Worm (Caenorhabditis elegans) whole organism, L3 larva: ENCODE measurements around the gene C07E3.9.

Experiments
- R02D3.7 ChIP-seq: fragments of 150-350 bp; optimal IDR thresholded peaks from 2 replicates; lab custom pipeline; 2014; ENCODE audit warnings: missing biosample characterization, missing genetic modification characterization
- ZK546.5 ChIP-seq: sonication (generic microtip); optimal IDR thresholded peaks from 2 replicates; lab custom pipeline; 2017; ENCODE audit warnings: missing biosample characterization, missing genetic modification characterization
- aly-2 ChIP-seq: fragments of 150-350 bp; optimal IDR thresholded peaks from 2 replicates; lab custom pipeline; 2014; ENCODE audit warnings: missing biosample characterization, missing genetic modification characterization
- ceh-16 ChIP-seq: sonication (generic microtip); optimal IDR thresholded peaks from 2 replicates; lab custom pipeline; 2017; ENCODE audit warnings: missing biosample characterization, missing genetic modification characterization
- ceh-82 ChIP-seq: fragments of 150-350 bp; optimal IDR thresholded peaks from 2 replicates; lab custom pipeline; 2014; ENCODE audit warnings: missing biosample characterization, missing genetic modification characterization
- egl-27 ChIP-seq: sonication (generic microtip); optimal IDR thresholded peaks from 4 replicates; lab custom pipeline; 2017; ENCODE audit warnings: missing biosample characterization, missing genetic modification reagents, missing genetic modification characterization
- egl-5 ChIP-seq: fragments of 150-350 bp; optimal IDR thresholded peaks from 2 replicates; lab custom pipeline; 2017; ENCODE audit warnings: missing biosample characterization, missing genetic modification reagents, missing genetic modification characterization, inconsistent platforms
- elt-1 ChIP-seq: fragments of 150-350 bp; optimal IDR thresholded peaks from 2 replicates; lab custom pipeline; 2014; ENCODE audit warnings: missing biosample characterization, missing genetic modification characterization
- elt-2 ChIP-seq: sonication (generic microtip); optimal IDR thresholded peaks from 2 replicates; lab custom pipeline; 2016; ENCODE audit warnings: missing genetic modification reagents, mild to moderate bottlenecking, missing genetic modification characterization, missing compliant biosample characterization
- elt-3 ChIP-seq, 3 experiments: fragments of 150-350 bp in 1 of 3; sonication (generic microtip) in 2 of 3; optimal IDR thresholded peaks; 2 replicates in 2 of 3; 4 replicates in 1 of 3; lab custom pipeline; 2014 to 2017; ENCODE audit warnings: missing biosample characterization in 3 of 3, missing genetic modification characterization in 3 of 3
- fkh-2 ChIP-seq: fragments of 150-350 bp; optimal IDR thresholded peaks from 2 replicates; lab custom pipeline; 2014; ENCODE audit warnings: missing biosample characterization, missing genetic modification reagents, missing genetic modification characterization
- hmg-11 ChIP-seq: sonication (generic microtip); optimal IDR thresholded peaks from 2 replicates; lab custom pipeline; 2016; ENCODE audit warnings: missing genetic modification characterization, missing compliant biosample characterization
- jun-1 ChIP-seq: fragments of 150-350 bp; optimal IDR thresholded peaks from 2 replicates; lab custom pipeline; 2014; ENCODE audit warnings: missing biosample characterization, missing genetic modification reagents, missing genetic modification characterization
- lin-15B ChIP-seq: fragments of 150-350 bp; optimal IDR thresholded peaks from 2 replicates; lab custom pipeline; 2014; ENCODE audit warnings: missing biosample characterization, missing genetic modification characterization
- lin-39 ChIP-seq: fragments of 150-350 bp; optimal IDR thresholded peaks from 2 replicates; lab custom pipeline; 2018; ENCODE audit warnings: missing biosample characterization, missing genetic modification reagents, missing genetic modification characterization
- lsy-12 ChIP-seq: sonication (generic microtip); optimal IDR thresholded peaks from 2 replicates; lab custom pipeline; 2016; ENCODE audit warnings: mild to moderate bottlenecking, missing genetic modification characterization, missing compliant biosample characterization
- mdl-1 ChIP-seq: fragments of 150-350 bp; optimal IDR thresholded peaks from 2 replicates; lab custom pipeline; 2014; ENCODE audit warnings: missing biosample characterization, missing genetic modification characterization
- nfya-1 ChIP-seq: sonication (generic microtip); optimal IDR thresholded peaks from 2 replicates; lab custom pipeline; 2017; ENCODE audit warnings: missing genetic modification characterization, mild to moderate bottlenecking, missing compliant biosample characterization, antibody characterized with exemption, moderate library complexity; ENCODE audit not compliant: insufficient read depth
- nhr-25 ChIP-seq: sonication (generic microtip); optimal IDR thresholded peaks from 2 replicates; lab custom pipeline; 2017; ENCODE audit warnings: missing biosample characterization, missing genetic modification characterization
- nhr-43 ChIP-seq: sonication (generic microtip); optimal IDR thresholded peaks from 2 replicates; lab custom pipeline; 2016; ENCODE audit warnings: mild to moderate bottlenecking, missing genetic modification characterization, missing compliant biosample characterization; ENCODE audit not compliant: poor library complexity, severe bottlenecking
- nhr-76 ChIP-seq: fragments of 150-350 bp; sonication (generic microtip); optimal IDR thresholded peaks from 5 replicates; lab custom pipeline; 2014; ENCODE audit warnings: missing biosample characterization, missing genetic modification characterization
- nhr-77 ChIP-seq: fragments of 150-350 bp; optimal IDR thresholded peaks from 2 replicates; lab custom pipeline; 2014; ENCODE audit warnings: missing biosample characterization, missing genetic modification characterization
- pha-4 ChIP-seq: fragments of 150-350 bp; optimal IDR thresholded peaks from 2 replicates; lab custom pipeline; 2014; ENCODE audit warnings: missing biosample characterization, missing genetic modification reagents, missing genetic modification characterization
- pqm-1 ChIP-seq: fragments of 150-350 bp; optimal IDR thresholded peaks from 2 replicates; lab custom pipeline; 2017; ENCODE audit warnings: missing biosample characterization, missing genetic modification characterization, inconsistent platforms
- sea-2 ChIP-seq: fragments of 150-350 bp; sonication (generic microtip); optimal IDR thresholded peaks from 4 replicates; lab custom pipeline; 2014; ENCODE audit warnings: missing biosample characterization, missing genetic modification reagents, missing genetic modification characterization
- skn-1 ChIP-seq: fragments of 150-350 bp; optimal IDR thresholded peaks from 2 replicates; lab custom pipeline; 2014; ENCODE audit warnings: missing biosample characterization, missing genetic modification characterization
- tbx-2 ChIP-seq: sonication (generic microtip); optimal IDR thresholded peaks from 2 replicates; lab custom pipeline; 2016; ENCODE audit warnings: mild to moderate bottlenecking, missing genetic modification characterization, missing compliant biosample characterization
- unc-62 ChIP-seq: fragments of 150-350 bp; sonication (generic microtip); optimal IDR thresholded peaks from 4 replicates; lab custom pipeline; 2014; ENCODE audit warnings: missing biosample characterization, missing genetic modification reagents, missing genetic modification characterization
- zag-1 ChIP-seq: fragments of 150-350 bp; optimal IDR thresholded peaks from 2 replicates; lab custom pipeline; 2014; ENCODE audit warnings: missing biosample characterization, missing genetic modification characterization
- ztf-11 ChIP-seq: fragments of 150-350 bp; optimal IDR thresholded peaks from 2 replicates; lab custom pipeline; 2014; ENCODE audit warnings: missing biosample characterization, missing genetic modification characterization
- ztf-4 ChIP-seq: fragments of 150-350 bp; optimal IDR thresholded peaks from 2 replicates; lab custom pipeline; 2014; ENCODE audit warnings: missing biosample characterization, missing genetic modification characterization

The C07E3.9 gene

DNA sequence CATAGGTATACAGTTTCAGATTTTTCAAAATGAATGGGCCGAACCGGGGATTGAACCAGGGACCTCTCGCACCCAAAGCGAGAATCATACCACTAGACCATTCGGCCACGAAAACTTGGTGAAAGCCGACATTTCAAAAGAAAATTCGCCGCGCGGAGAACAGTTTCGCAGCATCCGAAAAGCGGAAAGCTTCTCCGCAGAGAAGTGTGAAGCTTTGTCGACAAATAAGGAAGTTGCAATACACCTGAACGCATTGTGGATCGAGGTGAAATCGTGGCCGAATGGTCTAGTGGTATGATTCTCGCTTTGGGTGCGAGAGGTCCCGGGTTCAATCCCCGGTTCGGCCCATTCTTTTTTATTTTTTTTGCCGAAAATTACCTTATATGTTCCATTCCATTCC lies 45.8 kb upstream of the C07E3.9 start:
- peak; percentile 13 for TF ChIP-seq nhr-25 (tag; lab: Kevin White, UChicago)
- TF ChIP-seq, all 47 proteins: peak for 1; not testable (repeated sequence) for 46

ce11 chrII:10308726-10309125 lies 41.8 kb upstream of the C07E3.9 start, which contains the start of gene gcy-4:
Gene gcy-4 (minus strand): TSS chrII:10308826.
- TF ChIP-seq lin-39 (tag; lab: Kevin White, UChicago) (no peak), fkh-2 (tag; lab: Kevin White, UChicago) (no peak), ztf-4 (no peak), ceh-82 (tag; lab: Kevin White, UChicago) (no peak), unc-62 (GFP tag; lab: Kevin White, UChicago) (no peak), ZK546.5 (tag; lab: Kevin White, UChicago) (no peak), nhr-25 (tag; lab: Kevin White, UChicago) (no peak), tbx-2 (no peak), lsy-12 (tag; lab: Kevin White, UChicago) (no peak), pqm-1 (tag; lab: Kevin White, UChicago) (no peak), nhr-76 (tag; lab: Kevin White, UChicago) (no peak), elt-3 (tag; optimal IDR thresholded peaks at IDR 0.05; lab: Kevin White, UChicago) (no peak), aly-2 (tag; lab: Kevin White, UChicago) (no peak), egl-5 (tag; lab: Kevin White, UChicago) (no peak), sea-2 (no peak), ceh-16 (tag; lab: Kevin White, UChicago) (no peak), pha-4 (tag; lab: Kevin White, UChicago) (no peak), jun-1 (tag; lab: Kevin White, UChicago) (no peak), zag-1 (tag; lab: Kevin White, UChicago) (no peak)

DNA sequence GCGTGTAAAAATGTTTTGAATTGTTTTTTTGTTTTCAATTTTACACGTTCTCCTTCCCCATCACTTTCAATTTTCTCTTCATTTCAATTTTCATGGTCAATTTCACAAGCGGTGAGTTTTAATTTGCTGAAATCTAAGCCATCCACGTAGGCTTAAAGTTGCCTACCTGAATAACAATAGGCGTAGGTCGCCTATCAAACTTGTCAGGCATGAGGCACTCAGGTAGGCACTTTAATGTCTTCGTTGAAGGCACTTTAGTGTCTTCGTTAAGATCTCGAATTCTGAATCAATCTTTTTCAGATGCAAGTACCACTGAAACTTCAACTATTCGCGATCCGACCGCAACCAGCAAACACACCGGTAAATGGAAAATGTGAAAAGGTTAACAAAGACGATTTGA lies 41.2 kb upstream of the C07E3.9 start, which contains the start of gene ZK970.8:
TSS of gene ZK970.8 (plus strand) at position 301 of the 400 bp plus-strand sequence.
- TF ChIP-seq mdl-1 (tag; lab: Kevin White, UChicago) (no peak), tbx-2 (no peak), nhr-43 (tag; lab: Kevin White, UChicago) (no peak), ztf-11 (tag; lab: Kevin White, UChicago) (no peak), skn-1 (tag; lab: Kevin White, UChicago) (no peak), R02D3.7 (tag; lab: Kevin White, UChicago) (no peak), nhr-76 (tag; lab: Kevin White, UChicago) (no peak), unc-62 (GFP tag; lab: Kevin White, UChicago) (no peak), egl-27 (tag; lab: Kevin White, UChicago) (no peak), elt-2 (tag; lab: Kevin White, UChicago) (no peak), zag-1 (tag; lab: Kevin White, UChicago) (no peak), hmg-11 (tag; lab: Kevin White, UChicago) (no peak), jun-1 (tag; lab: Kevin White, UChicago) (no peak), lin-15B (tag; lab: Kevin White, UChicago) (no peak), pha-4 (tag; lab: Kevin White, UChicago) (no peak), fkh-2 (tag; lab: Kevin White, UChicago) (no peak), elt-1 (no peak), nhr-77 (tag; lab: Kevin White, UChicago) (no peak)

DNA sequence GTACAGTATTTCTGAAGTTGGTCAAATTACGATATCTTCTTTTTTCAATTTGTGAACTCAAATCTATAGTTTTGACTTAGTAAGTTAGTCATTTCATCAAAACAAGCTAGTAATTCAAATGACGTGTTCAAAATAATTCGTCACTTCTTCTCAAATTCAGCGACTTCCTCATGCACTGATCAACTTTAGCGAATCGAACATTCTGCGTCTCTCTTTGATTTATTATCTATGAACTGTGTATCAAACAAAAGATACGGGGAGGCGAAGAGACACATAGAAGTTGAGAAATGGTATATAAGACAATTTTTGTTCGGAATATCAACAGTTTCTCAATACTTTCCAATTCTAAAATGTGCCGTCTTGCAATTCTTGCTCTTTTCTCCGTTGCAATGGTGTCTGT lies 38.6 kb upstream of the C07E3.9 start, which contains the start of gene srlf-34:
TSS of gene srlf-34 (plus strand) at position 321 of the 400 bp plus-strand sequence.
- TF ChIP-seq pqm-1 (tag; lab: Kevin White, UChicago) = no peak
- no peak for TF ChIP-seq ztf-4
- no peak for TF ChIP-seq elt-2 (tag; lab: Kevin White, UChicago)
- peak; percentile 28 for TF ChIP-seq nhr-25 (tag; lab: Kevin White, UChicago)
- TF ChIP-seq egl-5 (tag; lab: Kevin White, UChicago) = no peak
- no peak for TF ChIP-seq nhr-43 (tag; lab: Kevin White, UChicago)
- TF ChIP-seq nfya-1 (tag; lab: Kevin White, UChicago) = no peak

DNA sequence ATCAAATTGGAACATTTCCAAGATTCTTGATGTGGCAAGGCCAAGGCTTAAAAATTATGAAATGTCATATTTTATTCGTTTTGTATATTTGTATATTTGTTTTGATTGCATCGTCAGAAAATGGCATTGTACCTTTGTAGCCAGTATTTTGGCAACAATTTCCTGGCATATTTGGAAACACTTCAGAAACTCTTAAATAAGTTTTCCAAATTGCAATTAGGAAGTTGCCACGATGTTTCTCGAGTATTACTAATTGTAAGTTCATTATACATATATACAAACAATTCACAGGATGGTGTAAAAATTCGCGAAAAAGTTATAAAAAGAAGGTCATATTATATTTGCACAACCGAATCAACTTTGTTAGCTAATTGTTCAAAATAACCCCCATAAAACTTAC lies 35.3 kb upstream of the C07E3.9 start, which contains the start of gene idpp-8:
TSS of gene idpp-8 (plus strand) at position 301 of the 400 bp plus-strand sequence.
- TF ChIP-seq elt-2 (tag; lab: Kevin White, UChicago) (no peak), nhr-25 (tag; lab: Kevin White, UChicago) (no peak)
- TF ChIP-seq, all 47 proteins: peak for 0
